Worm (Caenorhabditis elegans) whole organism, L4 larva: ENCODE data around the gene Y48A6B.14.

Experiments used
- Y48G9A.11 ChIP-seq: fragments of 200-800 bp; sonication (Bioruptor generic); IDR thresholded peaks from 2 replicates; pipeline ENCODE4 v1.3.6; 2022; ENCODE audit warnings: missing genetic modification reagents, missing genetic modification characterization, missing compliant biosample characterization
- ZK546.5 ChIP-seq, 2 experiments: sonication (generic microtip); optimal IDR thresholded peaks; 2 replicates each; lab custom pipeline; 2017; ENCODE audit warnings: missing biosample characterization in 2 of 2, missing genetic modification characterization in 2 of 2
- ama-1 ChIP-seq: fragments of 150-350 bp; optimal IDR thresholded peaks from 2 replicates; lab custom pipeline; 2014; ENCODE audit warnings: inconsistent platforms, mixed read lengths
- ceh-82 ChIP-seq: sonication (generic microtip); optimal IDR thresholded peaks from 2 replicates; lab custom pipeline; 2017; ENCODE audit warnings: missing biosample characterization, missing genetic modification characterization
- fos-1 ChIP-seq: fragments of 150-350 bp; optimal IDR thresholded peaks from 2 replicates; lab custom pipeline; 2014; ENCODE audit warnings: missing biosample characterization, missing genetic modification characterization
- lin-1 ChIP-seq: fragments of 200-800 bp; sonication (Bioruptor generic); IDR thresholded peaks from 2 replicates; pipeline ENCODE4 v1.3.6; 2022; ENCODE audit warnings: missing genetic modification reagents, missing genetic modification characterization, missing compliant biosample characterization
- lin-38 ChIP-seq: fragments of 200-800 bp; sonication (Bioruptor generic); IDR thresholded peaks from 2 replicates; pipeline ENCODE4 v1.3.6; 2022; ENCODE audit warnings: missing genetic modification reagents, missing genetic modification characterization, missing compliant biosample characterization
- mdl-1 ChIP-seq, 2 experiments: fragments of 150-350 bp in 1 of 2; sonication (generic microtip) in 1 of 2; optimal IDR thresholded peaks; 2 replicates each; lab custom pipeline; 2014 to 2017; ENCODE audit warnings: missing biosample characterization in 2 of 2, missing genetic modification characterization in 2 of 2
- mxl-2 ChIP-seq: fragments of 200-800 bp; sonication (Bioruptor generic); conservative IDR thresholded peaks from 2 replicates; pipeline ENCODE4 v1.3.6; 2022; ENCODE audit warnings: missing genetic modification reagents, missing genetic modification characterization, missing compliant biosample characterization
- nhr-237 ChIP-seq: sonication (generic microtip); optimal IDR thresholded peaks from 2 replicates; lab custom pipeline; 2017; ENCODE audit warnings: missing biosample characterization, missing genetic modification characterization
- ztf-7 ChIP-seq: fragments of 150-350 bp; optimal IDR thresholded peaks from 2 replicates; lab custom pipeline; 2014; ENCODE audit warnings: missing biosample characterization, missing genetic modification characterization

DNA sequence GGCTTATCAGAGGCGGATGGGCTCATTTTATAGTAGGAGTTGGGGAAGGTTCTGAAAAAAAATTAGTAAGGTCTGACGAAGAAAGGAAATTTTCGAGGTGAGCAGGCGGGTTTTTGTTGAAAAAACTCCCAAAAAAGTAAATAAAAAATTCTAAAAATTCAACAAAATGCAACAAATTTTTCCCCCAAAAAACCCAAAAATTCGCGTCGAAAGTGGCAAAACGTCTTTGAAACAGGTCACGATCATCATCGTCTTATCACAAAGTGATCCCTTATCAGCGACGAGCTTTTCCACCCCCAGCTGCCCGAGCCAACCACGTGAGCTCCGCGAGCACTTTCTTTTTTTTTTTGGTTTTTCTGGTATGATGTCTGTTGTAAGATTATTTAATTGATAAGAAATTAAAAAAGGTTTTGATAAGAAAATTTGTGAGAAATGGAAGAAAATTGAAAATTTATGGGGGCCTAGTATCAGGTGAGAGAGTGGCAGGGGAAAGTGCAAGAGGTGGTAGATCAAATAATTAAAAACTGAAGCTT lies 4.8 kb upstream of the Y48A6B.14 start, which contains the start of gene Y48A6B.7:
- TF ChIP-seq lin-38 (GFP tag; lab: Robert Waterston, UW) (peak; percentile 38; the same call in 1 of the 2 replicates), fos-1 (tag; lab: Kevin White, UChicago) (no peak), mdl-1 (tag; optimal IDR thresholded peaks at IDR 0.05; lab: Kevin White, UChicago) (peak in 1 of 2 experiments; percentile 67), ama-1 (no peak), mxl-2 (GFP tag; lab: Robert Waterston, UW) (peak; percentile 65; the same call in 1 of the 2 replicates), ZK546.5 (tag; optimal IDR thresholded peaks at IDR 0.05; lab: Kevin White, UChicago) (no peak), ceh-82 (tag; lab: Kevin White, UChicago) (no peak), lin-1 (peak; percentile 89), nhr-237 (no peak), ztf-7 (no peak), Y48G9A.11 (GFP tag; lab: Robert Waterston, UW) (no peak)
